Fruit fly (Drosophila melanogaster): Measurements from ENCODE around the gene CG10598.

The CG10598 gene

dm6 chrX:17212007-17212406 is 14.7 kb downstream of the CG10598 start, which contains the start of gene CG18258:
Gene CG18258, plus strand, starts transcription at chrX:17212307.
- TF ChIP-seq OdsH (GFP tag; optimal IDR thresholded peaks at IDR 0.05) = no peak
- no peak for TF ChIP-seq psq (GFP tag; optimal IDR thresholded peaks at IDR 0.05)
- TF ChIP-seq CG32264 (GFP tag; optimal IDR thresholded peaks at IDR 0.05) = no peak
- TF ChIP-seq sage (GFP tag; optimal IDR thresholded peaks at IDR 0.05) = no peak
- no peak for TF ChIP-seq CG9705 (GFP tag; optimal IDR thresholded peaks at IDR 0.05)
- no peak for TF ChIP-seq foxo (GFP tag; optimal IDR thresholded peaks at IDR 0.05)
- no peak for TF ChIP-seq Jra (GFP tag; optimal IDR thresholded peaks at IDR 0.05)
- TF ChIP-seq h (GFP tag; optimal IDR thresholded peaks at IDR 0.05) = no peak
- TF ChIP-seq dmrt93B (GFP tag; optimal IDR thresholded peaks at IDR 0.05) = no peak
- TF ChIP-seq Myc (optimal IDR thresholded peaks at IDR 0.05) = no peak
- no peak for TF ChIP-seq Mio (GFP tag; optimal IDR thresholded peaks at IDR 0.05)
- no peak for TF ChIP-seq jim (GFP tag; optimal IDR thresholded peaks at IDR 0.05)
- TF ChIP-seq sv (GFP tag; optimal IDR thresholded peaks at IDR 0.05) = no peak

dm6 chrX:17209897-17210296 is 16.8 kb downstream of the CG10598 start, which contains the start of gene CG12995:
Gene CG12995, minus strand, starts transcription at chrX:17209997.
- TF ChIP-seq HLH106 (tag; optimal IDR thresholded peaks at IDR 0.05) (no peak), Hr78 (GFP tag; optimal IDR thresholded peaks at IDR 0.05) (no peak), h (GFP tag; optimal IDR thresholded peaks at IDR 0.05) (no peak), brk (GFP tag; optimal IDR thresholded peaks at IDR 0.05) (no peak), br (GFP tag; optimal IDR thresholded peaks at IDR 0.05) (no peak), CG32264 (GFP tag; optimal IDR thresholded peaks at IDR 0.05) (no peak), sage (GFP tag; optimal IDR thresholded peaks at IDR 0.05) (no peak), dmrt93B (GFP tag; optimal IDR thresholded peaks at IDR 0.05) (no peak)

- no peak for TF ChIP-seq dmrt93B (GFP tag; optimal IDR thresholded peaks at IDR 0.05)
- TF ChIP-seq CG32264 (GFP tag; optimal IDR thresholded peaks at IDR 0.05) = no peak
- TF ChIP-seq OdsH (GFP tag; optimal IDR thresholded peaks at IDR 0.05) = no peak
- TF ChIP-seq h (GFP tag; optimal IDR thresholded peaks at IDR 0.05) = no peak
- TF ChIP-seq Sp1 (GFP tag; optimal IDR thresholded peaks at IDR 0.05) = no peak
- no peak for TF ChIP-seq pan (optimal IDR thresholded peaks at IDR 0.05)
- TF ChIP-seq usp (GFP tag; optimal IDR thresholded peaks at IDR 0.05) = no peak
- TF ChIP-seq dsf (GFP tag; optimal IDR thresholded peaks at IDR 0.05; ENCODE audit: borderline replicate concordance) = no peak
- no peak for TF ChIP-seq Abd-B (GFP tag; optimal IDR thresholded peaks at IDR 0.05)
- no peak for TF ChIP-seq psq (GFP tag; optimal IDR thresholded peaks at IDR 0.05)
- TF ChIP-seq Vsx2 (GFP tag; optimal IDR thresholded peaks at IDR 0.05; ENCODE audit: partially characterized antibody) = no peak
- no peak for TF ChIP-seq ey (GFP tag; optimal IDR thresholded peaks at IDR 0.05)
- no peak for TF ChIP-seq Myc (optimal IDR thresholded peaks at IDR 0.05)
- TF ChIP-seq CG9705 (GFP tag; optimal IDR thresholded peaks at IDR 0.05) = no peak
- TF ChIP-seq jim (GFP tag; optimal IDR thresholded peaks at IDR 0.05) = no peak
- no peak for TF ChIP-seq Jra (GFP tag; optimal IDR thresholded peaks at IDR 0.05)
- no peak for TF ChIP-seq HLH106 (tag; optimal IDR thresholded peaks at IDR 0.05)
- TF ChIP-seq tai (GFP tag; optimal IDR thresholded peaks at IDR 0.05) = no peak
These were observed 18.7 kb downstream of the CG10598 start, which contains the start of gene CG32563 for dm6 chrX:17207865-17208486. Gene CG32563, plus strand, starts transcription at chrX:17208436.

- TF ChIP-seq ey (GFP tag; optimal IDR thresholded peaks at IDR 0.05) (no peak), dmrt93B (GFP tag; optimal IDR thresholded peaks at IDR 0.05) (no peak), Hr83 (GFP tag; optimal IDR thresholded peaks at IDR 0.05; ENCODE audit: poor library complexity, severe bottlenecking) (no peak), OdsH (GFP tag; optimal IDR thresholded peaks at IDR 0.05) (no peak), Dif (GFP tag; optimal IDR thresholded peaks at IDR 0.05; ENCODE audit: partially characterized antibody) (no peak), psq (GFP tag; optimal IDR thresholded peaks at IDR 0.05) (no peak), Myc (optimal IDR thresholded peaks at IDR 0.05) (no peak), dl (GFP tag; optimal IDR thresholded peaks at IDR 0.05; ENCODE audit: insufficient read depth in 1 of 2, partially characterized antibody in 2 of 2) (no peak), rgr (GFP tag; optimal IDR thresholded peaks at IDR 0.05) (no peak), GATAd (GFP tag; optimal IDR thresholded peaks at IDR 0.05) (no peak)
These were observed 20.6 kb downstream of the CG10598 start, which contains the start of gene CG32564 for dm6 chrX:17206046-17206445. Gene CG32564, plus strand, starts transcription at chrX:17206407.

dm6 chrX:17205028-17205427 is 21.6 kb downstream of the CG10598 start:
- TF ChIP-seq HLH106 (tag; optimal IDR thresholded peaks at IDR 0.05) = no peak
- TF ChIP-seq Dfd (GFP tag; optimal IDR thresholded peaks at IDR 0.05) = no peak
- TF ChIP-seq Hr83 (GFP tag; optimal IDR thresholded peaks at IDR 0.05; ENCODE audit: poor library complexity, severe bottlenecking) = no peak
- no peak for TF ChIP-seq lola (GFP tag; optimal IDR thresholded peaks at IDR 0.05)
- TF ChIP-seq Vsx2 (GFP tag; optimal IDR thresholded peaks at IDR 0.05; ENCODE audit: partially characterized antibody) = no peak
- TF ChIP-seq foxo (GFP tag; optimal IDR thresholded peaks at IDR 0.05) = no peak
- no peak for TF ChIP-seq usp (GFP tag; optimal IDR thresholded peaks at IDR 0.05)
- no peak for TF ChIP-seq Hr78 (GFP tag; optimal IDR thresholded peaks at IDR 0.05)
- no peak for TF ChIP-seq Myc (optimal IDR thresholded peaks at IDR 0.05)
- no peak for TF ChIP-seq CrebA (GFP tag; optimal IDR thresholded peaks at IDR 0.05; ENCODE audit: borderline replicate concordance)
- TF ChIP-seq tai (GFP tag; optimal IDR thresholded peaks at IDR 0.05) = no peak
- TF ChIP-seq rgr (GFP tag; optimal IDR thresholded peaks at IDR 0.05) = no peak
- TF ChIP-seq fru (GFP tag; optimal IDR thresholded peaks at IDR 0.05) = no peak
- TF ChIP-seq Sp1 (GFP tag; optimal IDR thresholded peaks at IDR 0.05) = no peak
- no peak for TF ChIP-seq brk (GFP tag; optimal IDR thresholded peaks at IDR 0.05)
- TF ChIP-seq Rel (GFP tag; optimal IDR thresholded peaks at IDR 0.05) = no peak
- TF ChIP-seq Rel (tag; optimal IDR thresholded peaks at IDR 0.05) = no peak
- no peak for TF ChIP-seq psq (GFP tag; optimal IDR thresholded peaks at IDR 0.05)
- TF ChIP-seq pan (optimal IDR thresholded peaks at IDR 0.05) = no peak

Data from whole organism, wandering third instar larva.